Fruit fly (Drosophila melanogaster) whole organism, embryonic: ENCODE measurements around the gene Sur-8.
A peak's percentile ranks its signal among the peaks of the same experiment; 100 is the strongest.

Source experiments
- Antp ChIP-seq: fragments of 200-800 bp; sonication (Bioruptor generic); optimal IDR thresholded peaks from 3 replicates; lab custom pipeline; 2016; ENCODE audit warnings: missing biosample characterization, missing genetic modification characterization
- Awh ChIP-seq: fragments of 200-800 bp; sonication (Bioruptor generic); IDR thresholded peaks from 2 replicates; pipeline ENCODE4, ENCODE4 v1.3.6; 2022; ENCODE audit warnings: missing biosample characterization, missing genetic modification characterization
- CG11085 ChIP-seq: fragments of 200-800 bp; sonication (Bioruptor generic); IDR thresholded peaks from 2 replicates; pipeline ENCODE4 v1.3.6; 2022; ENCODE audit warnings: missing biosample characterization, missing genetic modification characterization
- CG12942 ChIP-seq: fragments of 200-800 bp; sonication (Bioruptor generic); optimal IDR thresholded peaks from 3 replicates; lab custom pipeline; 2016; ENCODE audit warnings: missing biosample characterization, missing genetic modification characterization
- CG14050 ChIP-seq: fragments of 200-800 bp; sonication (Bioruptor generic); IDR thresholded peaks from 3 replicates; pipeline ENCODE4 v1.3.6; 2022; ENCODE audit warnings: missing biosample characterization, missing genetic modification characterization
- CG14667 ChIP-seq: fragments of 200-800 bp; sonication (Bioruptor generic); IDR thresholded peaks from 2 replicates; pipeline ENCODE4 v1.3.6; 2022; ENCODE audit warnings: missing biosample characterization, missing genetic modification characterization
- CG16863 ChIP-seq: fragments of 200-800 bp; sonication (Bioruptor generic); optimal IDR thresholded peaks from 3 replicates; lab custom pipeline; 2016; ENCODE audit warnings: missing biosample characterization, missing genetic modification characterization
- CG17385 ChIP-seq: fragments of 200-800 bp; sonication (Bioruptor generic); optimal IDR thresholded peaks from 3 replicates; lab custom pipeline; 2018; ENCODE audit warnings: missing biosample characterization, mild to moderate bottlenecking, missing genetic modification characterization
- CG2889 ChIP-seq: fragments of 200-800 bp; sonication (Bioruptor generic); IDR thresholded peaks from 3 replicates; pipeline ENCODE4 v1.3.6; 2022; ENCODE audit warnings: missing biosample characterization, missing genetic modification characterization
- CG31224 ChIP-seq: fragments of 200-800 bp; sonication (Bioruptor generic); IDR thresholded peaks from 2 replicates; pipeline ENCODE4 v1.3.6; 2022; ENCODE audit warnings: missing biosample characterization, missing genetic modification characterization
- CG32532 ChIP-seq: fragments of 200-800 bp; sonication (Bioruptor generic); IDR thresholded peaks from 2 replicates; pipeline ENCODE4 v1.3.6; 2022; ENCODE audit warnings: missing biosample characterization, missing genetic modification characterization
- CG32767 ChIP-seq: fragments of 200-800 bp; sonication (Bioruptor generic); IDR thresholded peaks from 2 replicates; pipeline ENCODE4 v1.3.6; 2022; ENCODE audit warnings: missing biosample characterization, missing genetic modification characterization
- CG3995 ChIP-seq: fragments of 200-800 bp; sonication (Bioruptor generic); optimal IDR thresholded peaks from 3 replicates; lab custom pipeline; 2016; ENCODE audit warnings: missing biosample characterization, missing genetic modification characterization
- CG42726 ChIP-seq: fragments of 200-800 bp; sonication (Bioruptor generic); IDR thresholded peaks from 2 replicates; pipeline ENCODE4 v1.3.6; 2022; ENCODE audit warnings: missing biosample characterization, missing genetic modification characterization; ENCODE audit not compliant: partially characterized antibody
- CG6683 ChIP-seq: fragments of 200-800 bp; sonication (Bioruptor generic); optimal IDR thresholded peaks from 2 replicates; lab custom pipeline; 2017; ENCODE audit warnings: missing biosample characterization, mild to moderate bottlenecking, missing genetic modification characterization, missing genetic modification reagents
- CG7839 ChIP-seq: fragments of 200-800 bp; sonication (Bioruptor generic); optimal IDR thresholded peaks from 3 replicates; lab custom pipeline; 2018; ENCODE audit warnings: missing biosample characterization, mild to moderate bottlenecking, missing genetic modification characterization, moderate library complexity
- CG7928 ChIP-seq: fragments of 200-800 bp; sonication (Bioruptor generic); optimal IDR thresholded peaks from 2 replicates; lab custom pipeline; 2017; ENCODE audit warnings: missing biosample characterization, mild to moderate bottlenecking, missing genetic modification characterization
- CG9876 ChIP-seq: fragments of 200-800 bp; sonication (Bioruptor generic); optimal IDR thresholded peaks from 2 replicates; lab custom pipeline; 2016; ENCODE audit warnings: missing biosample characterization, missing genetic modification characterization
- CHES-1-like ChIP-seq: fragments of 200-800 bp; sonication (Bioruptor generic); optimal IDR thresholded peaks from 2 replicates; lab custom pipeline; 2016; ENCODE audit warnings: missing biosample characterization, missing genetic modification characterization
- CkIIα-i1 ChIP-seq: fragments of 200-800 bp; sonication (Bioruptor generic); IDR thresholded peaks from 2 replicates; pipeline ENCODE4 v1.3.6; 2022; ENCODE audit warnings: missing biosample characterization, missing genetic modification characterization
- Dad ChIP-seq: fragments of 200-800 bp; sonication (Bioruptor generic); optimal IDR thresholded peaks from 3 replicates; lab custom pipeline; 2016; ENCODE audit warnings: missing biosample characterization, missing genetic modification characterization
- Dfd ChIP-seq, 2 experiments: fragments of >200 bp; optimal IDR thresholded peaks; 2 replicates each; lab custom pipeline; 2017; ENCODE audit warnings: missing biosample characterization in 2 of 2, missing genetic modification characterization in 2 of 2
- Dll ChIP-seq: fragments of 200-800 bp; sonication (Bioruptor generic); IDR thresholded peaks from 4 replicates; pipeline ENCODE4 v1.3.6; 2022; ENCODE audit warnings: missing biosample characterization, missing genetic modification characterization; ENCODE audit not compliant: partially characterized antibody
- Dref ChIP-seq: fragments of 200-800 bp; sonication (Bioruptor generic); IDR thresholded peaks from 2 replicates; pipeline ENCODE4 v1.3.6; 2022; ENCODE audit warnings: missing biosample characterization, missing genetic modification characterization
- Ets97D ChIP-seq: fragments of 200-800 bp; sonication (Bioruptor generic); optimal IDR thresholded peaks from 3 replicates; lab custom pipeline; 2016; ENCODE audit warnings: missing biosample characterization, missing genetic modification characterization
- Fer2 ChIP-seq: fragments of 200-800 bp; sonication (Bioruptor generic); optimal IDR thresholded peaks from 2 replicates; lab custom pipeline; 2018; ENCODE audit warnings: missing biosample characterization, mild to moderate bottlenecking, missing genetic modification characterization, moderate library complexity
- Fer3 ChIP-seq: fragments of 200-800 bp; sonication (Bioruptor generic); optimal IDR thresholded peaks from 2 replicates; lab custom pipeline; 2018; ENCODE audit warnings: missing biosample characterization, mild to moderate bottlenecking, missing genetic modification characterization, moderate library complexity
- HHEX ChIP-seq: fragments of 200-800 bp; sonication (Bioruptor generic); optimal IDR thresholded peaks from 3 replicates; lab custom pipeline; 2017; ENCODE audit warnings: missing biosample characterization, mild to moderate bottlenecking, missing genetic modification characterization, missing genetic modification reagents
- HLH4C ChIP-seq: fragments of 200-800 bp; sonication (Bioruptor generic); IDR thresholded peaks from 3 replicates; pipeline ENCODE4 v1.3.6; 2022; ENCODE audit warnings: missing biosample characterization, missing genetic modification characterization; ENCODE audit not compliant: partially characterized antibody
- Hey ChIP-seq: fragments of 200-800 bp; sonication (Bioruptor generic); optimal IDR thresholded peaks from 3 replicates; lab custom pipeline; 2018; ENCODE audit warnings: missing biosample characterization, mild to moderate bottlenecking, missing genetic modification characterization
- Hmr ChIP-seq: fragments of 200-800 bp; sonication (Bioruptor generic); optimal IDR thresholded peaks from 3 replicates; lab custom pipeline; 2017; ENCODE audit warnings: mild to moderate bottlenecking, missing biosample characterization, missing genetic modification reagents, missing genetic modification characterization
- MBD-R2 ChIP-seq: fragments of 200-800 bp; sonication (Bioruptor generic); IDR thresholded peaks from 2 replicates; pipeline ENCODE4 v1.3.6; 2022; ENCODE audit warnings: missing biosample characterization, missing genetic modification characterization
- Mad ChIP-seq: fragments of 200-800 bp; sonication (Bioruptor generic); optimal IDR thresholded peaks from 2 replicates; lab custom pipeline; 2016; ENCODE audit warnings: missing biosample characterization, missing genetic modification characterization
- Oaz ChIP-seq: fragments of 200-800 bp; sonication (Bioruptor generic); IDR thresholded peaks from 2 replicates; pipeline ENCODE4 v1.3.6; 2022; ENCODE audit warnings: missing biosample characterization, missing genetic modification characterization
- Oli ChIP-seq: fragments of 200-800 bp; sonication (Bioruptor generic); optimal IDR thresholded peaks from 2 replicates; lab custom pipeline; 2018; ENCODE audit warnings: missing biosample characterization, mild to moderate bottlenecking, missing genetic modification characterization, moderate library complexity
- Side ChIP-seq: fragments of 200-800 bp; sonication (Bioruptor generic); optimal IDR thresholded peaks from 2 replicates; lab custom pipeline; 2016; ENCODE audit warnings: missing biosample characterization, missing genetic modification characterization
- YL-1 ChIP-seq: fragments of 200-800 bp; sonication (Bioruptor generic); optimal IDR thresholded peaks from 3 replicates; lab custom pipeline; 2017; ENCODE audit warnings: missing biosample characterization, mild to moderate bottlenecking, missing genetic modification characterization
- ab ChIP-seq: fragments of 200-800 bp; sonication (Bioruptor generic); optimal IDR thresholded peaks from 2 replicates; lab custom pipeline; 2016; ENCODE audit warnings: missing biosample characterization, missing genetic modification characterization
- ase ChIP-seq: fragments of 200-800 bp; sonication (Bioruptor generic); IDR thresholded peaks from 3 replicates; pipeline ENCODE4 v1.3.6; 2022; ENCODE audit warnings: missing biosample characterization, missing genetic modification characterization
- bsh ChIP-seq, 2 experiments: fragments of 200-800 bp; sonication (Bioruptor generic); optimal IDR thresholded peaks; 2 replicates each; lab custom pipeline; 2017 to 2018; ENCODE audit warnings: mild to moderate bottlenecking in 2 of 2, missing biosample characterization in 2 of 2, missing genetic modification characterization in 2 of 2, moderate library complexity in 1 of 2
- chinmo ChIP-seq: fragments of 200-800 bp; sonication (Bioruptor generic); IDR thresholded peaks from 4 replicates; pipeline ENCODE4 v1.3.6; 2022; ENCODE audit warnings: missing biosample characterization, missing genetic modification characterization; ENCODE audit not compliant: partially characterized antibody
- crp ChIP-seq, 2 experiments: fragments of 200-800 bp; sonication (Bioruptor generic); optimal IDR thresholded peaks; 2 replicates in 1 of 2; 3 replicates in 1 of 2; lab custom pipeline; 2017; ENCODE audit warnings: missing biosample characterization in 2 of 2, missing genetic modification characterization in 2 of 2, mild to moderate bottlenecking in 1 of 2, moderate library complexity in 1 of 2
- hkb ChIP-seq, 2 experiments: fragments of 200-800 bp in 1 of 2; fragments of >200 bp in 1 of 2; sonication (Bioruptor generic) in 1 of 2; IDR thresholded peaks in 1 of 2; optimal IDR thresholded peaks in 1 of 2; 2 replicates each; pipeline versions ENCODE4 v1.3.6 to Lab custom; 2017 to 2022; ENCODE audit warnings: missing biosample characterization in 1 of 2, missing genetic modification characterization in 1 of 2
- repo ChIP-seq: fragments of 200-800 bp; sonication (Bioruptor generic); optimal IDR thresholded peaks from 2 replicates; lab custom pipeline; 2016; ENCODE audit warnings: missing biosample characterization, missing genetic modification characterization
- row ChIP-seq: fragments of 200-800 bp; sonication (Bioruptor generic); IDR thresholded peaks from 3 replicates; pipeline ENCODE4 v1.3.6; 2022; ENCODE audit warnings: missing biosample characterization, missing genetic modification characterization
- sr ChIP-seq: fragments of 200-800 bp; sonication (Bioruptor generic); IDR thresholded peaks from 3 replicates; pipeline ENCODE4 v1.3.6; 2022; ENCODE audit warnings: missing biosample characterization, missing genetic modification characterization
- trem ChIP-seq: fragments of 200-800 bp; optimal IDR thresholded peaks from 3 replicates; lab custom pipeline; 2019; ENCODE audit warnings: missing biosample characterization, mild to moderate bottlenecking, missing genetic modification characterization, moderate library complexity
- twi ChIP-seq: fragments of 200-800 bp; optimal IDR thresholded peaks from 2 replicates; lab custom pipeline; 2019; ENCODE audit warnings: missing biosample characterization, mild to moderate bottlenecking, missing genetic modification characterization, moderate library complexity
- vnd ChIP-seq: fragments of 200-800 bp; sonication (Bioruptor generic); IDR thresholded peaks from 3 replicates; pipeline ENCODE4 v1.3.6; 2022; ENCODE audit warnings: missing biosample characterization, missing genetic modification characterization; ENCODE audit not compliant: partially characterized antibody
- wdn ChIP-seq: fragments of 200-800 bp; sonication (Bioruptor generic); IDR thresholded peaks from 2 replicates; pipeline ENCODE4 v1.3.6; 2022; ENCODE audit warnings: missing biosample characterization, missing genetic modification characterization

Sur-8 gene

DNA sequence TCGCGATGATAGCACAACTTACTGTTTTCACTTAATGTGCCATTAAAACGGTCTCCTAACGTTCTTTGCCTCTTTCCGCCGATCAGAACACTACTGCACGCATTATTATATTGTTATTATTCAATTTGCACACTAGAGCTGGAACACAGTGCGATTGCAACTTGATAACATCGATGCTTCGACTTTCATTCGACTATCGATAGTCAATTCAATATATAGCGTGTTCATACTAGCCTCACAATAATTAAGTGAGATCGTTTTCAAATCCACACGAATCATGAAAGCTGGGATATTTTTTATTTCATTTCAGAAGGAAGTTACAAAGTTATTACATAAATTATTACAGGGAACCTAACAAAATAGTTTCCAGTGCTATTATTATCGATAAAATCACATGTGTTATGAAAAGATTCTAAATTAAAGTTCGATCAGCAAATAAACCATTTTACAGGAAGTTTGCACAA, 994 bp downstream of the Sur-8 start (continued):
- TF ChIP-seq trem (tag; lab: Kevin White, UChicago) (peak; percentile 36), Oli (tag; lab: Kevin White, UChicago) (peak; percentile 55), row (GFP tag; lab: Robert Waterston, UW) (peak; percentile 82), Awh (no peak), CG9876 (peak; percentile 52), CG11085 (GFP tag; lab: Robert Waterston, UW) (no peak), Dfd (GFP tag; optimal IDR thresholded peaks at IDR 0.05; lab: Kevin White, UChicago) (no peak), CHES-1-like (GFP tag; lab: Kevin White, UChicago) (peak; percentile 67), MBD-R2 (GFP tag; lab: Robert Waterston, UW) (peak; percentile 65), CG42726 (GFP tag; lab: Robert Waterston, UW) (peak; percentile 43; the same call in 1 of the 2 replicates), Fer3 (tag; lab: Kevin White, UChicago) (peak; percentile 39), Hey (tag; lab: Kevin White, UChicago) (no peak), CG16863 (GFP tag; lab: Kevin White, UChicago) (no peak), CG14050 (peak; percentile 11; the same call in 1 of the 3 replicates), chinmo (GFP tag; lab: Robert Waterston, UW) (peak; percentile 96), YL-1 (GFP tag; lab: Kevin White, UChicago) (peak; percentile 62), HHEX (GFP tag; lab: Kevin White, UChicago) (no peak), Ets97D (peak; percentile 45), CG32767 (GFP tag; lab: Robert Waterston, UW) (peak; percentile 23; the same call in 1 of the 2 replicates), CG7839 (tag; lab: Kevin White, UChicago) (peak; percentile 62), CkIIα-i1 (GFP tag; lab: Robert Waterston, UW) (no peak), Dref (peak; percentile 92), Dad (no peak), CG7928 (GFP tag; lab: Kevin White, UChicago) (no peak), crp (GFP tag; optimal IDR thresholded peaks at IDR 0.05; lab: Kevin White, UChicago) (peak in 1 of 2 experiments; percentile 12), CG3995 (GFP tag; lab: Kevin White, UChicago) (peak; percentile 45), CG2889 (GFP tag; lab: Robert Waterston, UW) (no peak), CG17385 (peak; percentile 60), ase (GFP tag; lab: Robert Waterston, UW) (no peak), bsh (GFP tag; optimal IDR thresholded peaks at IDR 0.05; lab: Kevin White, UChicago) (peak in 1 of 2 experiments; percentile 12), CG31224 (GFP tag; lab: Robert Waterston, UW) (no peak), repo (GFP tag; lab: Kevin White, UChicago) (no peak), Mad (GFP tag; lab: Kevin White, UChicago) (peak; percentile 12), Antp (GFP tag; lab: Kevin White, UChicago) (peak; percentile 45), ab (GFP tag; lab: Kevin White, UChicago) (peak; percentile 11), wdn (GFP tag; lab: Robert Waterston, UW) (0 out of 2 replicates have a peak, but pooled peaks have one; percentile 8), CG14667 (GFP tag; lab: Robert Waterston, UW) (no peak), CG12942 (GFP tag; lab: Kevin White, UChicago) (peak; percentile 57), vnd (GFP tag; lab: Robert Waterston, UW) (peak; percentile 72), hkb (optimal IDR thresholded peaks at IDR 0.05; lab: Kevin White, UChicago) (no peak), hkb (GFP tag; IDR thresholded peaks at IDR 0.05; lab: Robert Waterston, UW) (0 out of 2 replicates have a peak, but pooled peaks have one; percentile 36), Dll (GFP tag; lab: Robert Waterston, UW) (peak; percentile 84), Side (GFP tag; lab: Kevin White, UChicago) (no peak), sr (GFP tag; lab: Robert Waterston, UW) (no peak), Hmr (GFP tag; lab: Kevin White, UChicago) (peak; percentile 71), twi (tag; lab: Kevin White, UChicago) (peak; percentile 11), Fer2 (tag; lab: Kevin White, UChicago) (peak; percentile 16), HLH4C (peak; percentile 82), Oaz (GFP tag; lab: Robert Waterston, UW) (no peak), CG6683 (GFP tag; lab: Kevin White, UChicago) (peak; percentile 1), CG32532 (GFP tag; lab: Robert Waterston, UW) (peak; percentile 76)
